Worm (Caenorhabditis elegans) whole organism, mixed stage, embryonic: ENCODE data around the gene R10E9.3.

Experiments used
- M03D4.4 ChIP-seq: sonication (generic microtip); optimal IDR thresholded peaks from 2 replicates; lab custom pipeline; 2017; ENCODE audit warnings: mild to moderate bottlenecking, missing genetic modification characterization, missing compliant biosample characterization
- elt-1 ChIP-seq: sonication (generic microtip); optimal IDR thresholded peaks from 2 replicates; lab custom pipeline; 2017; ENCODE audit warnings: missing genetic modification characterization, mild to moderate bottlenecking, missing compliant biosample characterization, antibody characterized with exemption, moderate library complexity, borderline replicate concordance; ENCODE audit not compliant: insufficient read depth
- elt-3 ChIP-seq: fragments of 150-350 bp; optimal IDR thresholded peaks from 2 replicates; lab custom pipeline; 2014; ENCODE audit warnings: missing biosample characterization, missing genetic modification characterization
- nhr-76 ChIP-seq: sonication (generic microtip); optimal IDR thresholded peaks from 2 replicates; lab custom pipeline; 2017; ENCODE audit warnings: missing biosample characterization, missing genetic modification characterization
- unc-62 ChIP-seq: fragments of 150-350 bp; optimal IDR thresholded peaks from 2 replicates; lab custom pipeline; 2014; ENCODE audit warnings: missing biosample characterization, missing genetic modification reagents, missing genetic modification characterization

DNA sequence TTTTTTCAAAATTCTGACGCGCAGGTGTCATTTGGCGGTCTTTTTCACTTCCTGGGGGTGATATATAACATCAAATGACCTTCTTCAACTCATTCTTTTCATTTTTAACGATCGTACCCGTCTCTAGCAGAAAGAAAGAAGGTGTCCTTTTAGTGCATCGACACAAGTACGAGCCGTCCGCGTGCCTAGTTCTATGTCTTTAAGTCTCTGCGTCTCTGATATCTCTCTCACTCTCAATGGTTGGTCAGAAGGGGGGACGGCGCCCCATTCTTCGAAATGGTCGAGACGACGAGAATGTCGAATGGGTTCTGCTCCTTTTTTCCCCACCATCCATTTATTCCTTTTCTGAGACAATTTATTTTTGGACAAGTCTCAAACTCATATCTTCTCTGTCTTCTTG, 4.3 kb upstream of the R10E9.3 start:
- TF ChIP-seq M03D4.4, result no peak
- TF ChIP-seq nhr-76 (tag; lab: Kevin White, UChicago), result no peak
- TF ChIP-seq elt-3, result no peak
- TF ChIP-seq unc-62 (GFP tag; lab: Kevin White, UChicago), result no peak
- no peak for TF ChIP-seq elt-1 (tag; lab: Kevin White, UChicago)
